Worm (Caenorhabditis elegans): ENCODE measurements around the gene unc-10.

DNA sequence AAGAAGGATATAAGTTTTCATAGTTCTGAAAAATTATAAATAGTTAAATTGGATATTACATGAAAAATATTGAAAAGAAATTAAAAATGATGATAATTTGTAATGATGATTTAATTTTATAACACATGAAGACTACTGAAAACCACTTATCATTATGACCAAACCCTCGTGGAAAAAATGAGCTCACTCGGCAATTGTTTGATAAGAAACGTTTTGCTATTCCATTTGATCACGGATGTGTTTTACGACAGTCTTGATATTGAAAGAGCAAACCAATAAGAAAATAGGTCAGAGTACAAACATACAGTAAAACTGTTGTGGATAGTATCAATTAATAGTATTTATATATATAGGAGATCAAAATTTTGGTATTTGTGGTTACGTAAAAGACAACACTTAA lies 35.2 kb upstream of the unc-10 start, which contains the start of gene spp-3:
- TF ChIP-seq ref-1 (GFP tag; conservative IDR thresholded peaks at IDR 0.05) (no peak), ztf-29 (GFP tag; IDR thresholded peaks at IDR 0.05) (no peak), flt-1 (GFP tag; IDR thresholded peaks at IDR 0.05) (no peak), med-1 (GFP tag; optimal IDR thresholded peaks at IDR 0.05; ENCODE audit: insufficient read depth) (no peak), cog-1 (tag; optimal IDR thresholded peaks at IDR 0.05) (no peak), klf-2 (GFP tag; conservative IDR thresholded peaks at IDR 0.05) (no peak), tab-1 (GFP tag; IDR thresholded peaks at IDR 0.05) (no peak), ztf-23 (GFP tag; IDR thresholded peaks at IDR 0.05) (no peak), T22C8.4 (GFP tag; IDR thresholded peaks at IDR 0.05) (no peak)
